Worm (Caenorhabditis elegans) whole organism, midembryonic: ENCODE data around the gene Y37E11AL.2.

Experiments used
- T22C8.4 ChIP-seq: fragments of 200-800 bp; sonication (Bioruptor generic); IDR thresholded peaks from 2 replicates; pipeline ENCODE4 v1.3.6; 2022; ENCODE audit warnings: missing genetic modification characterization, missing compliant biosample characterization
- cog-1 ChIP-seq: sonication (generic microtip); optimal IDR thresholded peaks from 2 replicates; lab custom pipeline; 2016; ENCODE audit warnings: missing genetic modification characterization, missing compliant biosample characterization
- flt-1 ChIP-seq: fragments of 200-800 bp; sonication (Bioruptor generic); IDR thresholded peaks from 2 replicates; pipeline ENCODE4 v1.3.6; 2022; ENCODE audit warnings: missing genetic modification characterization, missing compliant biosample characterization
- klf-2 ChIP-seq: fragments of 200-800 bp; sonication (Bioruptor generic); conservative IDR thresholded peaks from 2 replicates; pipeline ENCODE4 v1.3.6; 2022; ENCODE audit warnings: missing genetic modification reagents, missing genetic modification characterization, missing compliant biosample characterization
- med-1 ChIP-seq: sonication (generic microtip); optimal IDR thresholded peaks from 2 replicates; lab custom pipeline; 2017; ENCODE audit warnings: missing genetic modification characterization, mild to moderate bottlenecking, missing compliant biosample characterization, antibody characterized with exemption, missing genetic modification reagents; ENCODE audit not compliant: insufficient read depth
- ref-1 ChIP-seq: fragments of 200-800 bp; sonication (Bioruptor generic); conservative IDR thresholded peaks from 2 replicates; pipeline ENCODE4 v1.3.6; 2022; ENCODE audit warnings: missing genetic modification reagents, missing genetic modification characterization, missing compliant biosample characterization
- tab-1 ChIP-seq: fragments of 200-800 bp; sonication (Bioruptor generic); IDR thresholded peaks from 2 replicates; pipeline ENCODE4 v1.3.6; 2022; ENCODE audit warnings: missing genetic modification characterization, missing compliant biosample characterization
- ztf-23 ChIP-seq: fragments of 200-800 bp; sonication (Bioruptor generic); IDR thresholded peaks from 2 replicates; pipeline ENCODE4 v1.3.6; 2022; ENCODE audit warnings: missing genetic modification reagents, missing genetic modification characterization, missing compliant biosample characterization
- ztf-29 ChIP-seq: fragments of 200-800 bp; sonication (Bioruptor generic); IDR thresholded peaks from 2 replicates; pipeline ENCODE4 v1.3.6; 2022; ENCODE audit warnings: missing genetic modification reagents, missing genetic modification characterization, missing compliant biosample characterization

DNA sequence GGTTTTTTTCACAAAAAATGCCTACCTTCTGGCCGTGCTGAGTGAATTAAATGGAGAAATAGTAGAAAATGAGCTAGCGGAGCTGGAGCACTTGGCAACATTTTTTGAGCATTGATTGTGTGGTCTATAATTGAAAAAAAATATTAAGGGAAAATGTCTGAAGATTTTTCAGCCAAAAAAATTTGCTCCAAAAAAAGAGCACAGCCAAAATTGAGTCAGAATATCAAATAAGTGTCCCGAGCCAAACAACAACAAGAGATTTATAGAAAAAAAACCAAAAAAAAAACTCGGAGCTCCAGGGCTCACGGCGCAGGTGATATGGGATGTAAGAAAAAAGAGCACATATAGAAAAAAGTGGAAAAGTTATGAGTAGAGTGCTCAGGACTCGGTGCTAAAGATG is 29.7 kb upstream of the Y37E11AL.2 start, which contains the start of gene fmil-1:
- TF ChIP-seq klf-2 (GFP tag; lab: Robert Waterston, UW) (no peak), T22C8.4 (GFP tag; lab: Robert Waterston, UW) (no peak), flt-1 (GFP tag; lab: Robert Waterston, UW) (no peak), ztf-23 (no peak), cog-1 (no peak), ref-1 (no peak), ztf-29 (GFP tag; lab: Robert Waterston, UW) (no peak), med-1 (no peak), tab-1 (no peak)
